Worm (Caenorhabditis elegans) whole organism, late embryonic: Measurements from ENCODE around the gene Y7A5A.20.

Experiments
- F13H6.1 ChIP-seq: sonication (generic microtip); optimal IDR thresholded peaks from 2 replicates; lab custom pipeline; 2016; ENCODE audit warnings: missing genetic modification characterization, missing compliant biosample characterization
- ceh-31 ChIP-seq: sonication (generic microtip); optimal IDR thresholded peaks from 2 replicates; lab custom pipeline; 2016; ENCODE audit warnings: missing genetic modification characterization, missing compliant biosample characterization
- ceh-48 ChIP-seq: sonication (generic microtip); optimal IDR thresholded peaks from 2 replicates; lab custom pipeline; 2016; ENCODE audit warnings: missing genetic modification characterization, inconsistent platforms, missing compliant biosample characterization
- ceh-6 ChIP-seq: fragments of 200-800 bp; sonication (Bioruptor generic); optimal IDR thresholded peaks from 2 replicates; lab custom pipeline; 2018; ENCODE audit warnings: mild to moderate bottlenecking, missing genetic modification characterization, missing compliant biosample characterization
- dve-1 ChIP-seq: sonication (generic microtip); optimal IDR thresholded peaks from 2 replicates; lab custom pipeline; 2017; ENCODE audit warnings: antibody characterized with exemption, mild to moderate bottlenecking, missing genetic modification characterization, missing compliant biosample characterization
- hlh-30 ChIP-seq: sonication (generic microtip); optimal IDR thresholded peaks from 2 replicates; lab custom pipeline; 2017; ENCODE audit warnings: antibody characterized with exemption, missing genetic modification characterization, missing compliant biosample characterization; ENCODE audit not compliant: insufficient read depth
- lim-6 ChIP-seq: sonication (generic microtip); optimal IDR thresholded peaks from 2 replicates; lab custom pipeline; 2016; ENCODE audit warnings: missing genetic modification characterization, missing compliant biosample characterization
- lin-11 ChIP-seq: fragments of 200-800 bp; sonication (Bioruptor generic); optimal IDR thresholded peaks from 2 replicates; lab custom pipeline; 2018; ENCODE audit warnings: mild to moderate bottlenecking, missing genetic modification characterization, missing compliant biosample characterization
- nhr-11 ChIP-seq: fragments of 150-350 bp; optimal IDR thresholded peaks from 2 replicates; lab custom pipeline; 2014; ENCODE audit warnings: missing biosample characterization, missing genetic modification characterization
- pha-4 ChIP-seq: fragments of 150-350 bp; optimal IDR thresholded peaks from 2 replicates; lab custom pipeline; 2018; ENCODE audit warnings: missing biosample characterization, missing genetic modification reagents, missing genetic modification characterization
- sox-2 ChIP-seq: fragments of 200-800 bp; sonication (Bioruptor generic); IDR thresholded peaks from 2 replicates; pipeline ENCODE4 v1.3.6; 2022; ENCODE audit warnings: missing genetic modification reagents, missing genetic modification characterization, missing compliant biosample characterization
- tbx-2 ChIP-seq: sonication (generic microtip); optimal IDR thresholded peaks from 2 replicates; lab custom pipeline; 2016; ENCODE audit warnings: missing genetic modification characterization, missing compliant biosample characterization

ce11 chrX:15779503-15779902 is 48.7 kb upstream of the Y7A5A.20 start:
- TF ChIP-seq sox-2 (GFP tag; lab: Robert Waterston, UW) (no peak), ceh-6 (GFP tag; lab: Kevin White, UChicago) (no peak), tbx-2 (no peak), pha-4 (tag; lab: Kevin White, UChicago) (no peak), lim-6 (no peak), nhr-11 (tag; lab: Kevin White, UChicago) (no peak), hlh-30 (tag; lab: Kevin White, UChicago) (no peak), ceh-48 (tag; lab: Kevin White, UChicago) (no peak), lin-11 (tag; lab: Kevin White, UChicago) (no peak), dve-1 (tag; lab: Kevin White, UChicago) (no peak), F13H6.1 (tag; lab: Kevin White, UChicago) (no peak), ceh-31 (no peak)
